Worm (Caenorhabditis elegans) whole organism, L3 larva: ENCODE results near the gene T03G6.3.

Source experiments
- ama-1 ChIP-seq: fragments of 150-350 bp; optimal IDR thresholded peaks from 2 replicates; lab custom pipeline; 2018
- egl-27 ChIP-seq: sonication (generic microtip); optimal IDR thresholded peaks from 4 replicates; lab custom pipeline; 2017; ENCODE audit warnings: missing biosample characterization, missing genetic modification reagents, missing genetic modification characterization
- fkh-10 ChIP-seq: sonication (generic microtip); optimal IDR thresholded peaks from 2 replicates; lab custom pipeline; 2017; ENCODE audit warnings: missing biosample characterization, missing genetic modification reagents, missing genetic modification characterization
- fos-1 ChIP-seq: fragments of 150-350 bp; optimal IDR thresholded peaks from 2 replicates; lab custom pipeline; 2014; ENCODE audit warnings: missing biosample characterization, missing genetic modification characterization
- jun-1 ChIP-seq: fragments of 150-350 bp; optimal IDR thresholded peaks from 2 replicates; lab custom pipeline; 2014; ENCODE audit warnings: missing biosample characterization, missing genetic modification reagents, missing genetic modification characterization
- lin-15B ChIP-seq: fragments of 150-350 bp; optimal IDR thresholded peaks from 2 replicates; lab custom pipeline; 2014; ENCODE audit warnings: missing biosample characterization, missing genetic modification characterization
- nhr-76 ChIP-seq: fragments of 150-350 bp; sonication (generic microtip); optimal IDR thresholded peaks from 5 replicates; lab custom pipeline; 2014; ENCODE audit warnings: missing biosample characterization, missing genetic modification characterization
- nhr-77 ChIP-seq: fragments of 150-350 bp; optimal IDR thresholded peaks from 2 replicates; lab custom pipeline; 2014; ENCODE audit warnings: missing biosample characterization, missing genetic modification characterization
- tbx-2 ChIP-seq: sonication (generic microtip); optimal IDR thresholded peaks from 2 replicates; lab custom pipeline; 2016; ENCODE audit warnings: mild to moderate bottlenecking, missing genetic modification characterization, missing compliant biosample characterization
- ztf-4 ChIP-seq: fragments of 150-350 bp; optimal IDR thresholded peaks from 2 replicates; lab custom pipeline; 2014; ENCODE audit warnings: missing biosample characterization, missing genetic modification characterization

ce11 chrX:2626153-2626552, 10.6 kb upstream of the T03G6.3 start:
- TF ChIP-seq nhr-77 (no peak), ama-1 (no peak), tbx-2 (tag; lab: Kevin White, UChicago) (no peak), fkh-10 (no peak), lin-15B (no peak), egl-27 (tag; lab: Kevin White, UChicago) (no peak), ztf-4 (tag; lab: Kevin White, UChicago) (no peak), fos-1 (tag; lab: Kevin White, UChicago) (no peak), jun-1 (tag; lab: Kevin White, UChicago) (no peak), nhr-76 (tag; lab: Kevin White, UChicago) (no peak)
